Worm (Caenorhabditis elegans) whole organism, early embryonic: Measurements from ENCODE around the gene F13H8.12.

ENCODE experiments used
- B0310.2 ChIP-seq: sonication (generic microtip); optimal IDR thresholded peaks from 2 replicates; lab custom pipeline; 2016; ENCODE audit warnings: mild to moderate bottlenecking, missing genetic modification characterization, missing compliant biosample characterization
- F13C5.2 ChIP-seq: sonication (generic microtip); optimal IDR thresholded peaks from 2 replicates; lab custom pipeline; 2017; ENCODE audit warnings: mild to moderate bottlenecking, missing genetic modification characterization, inconsistent platforms, missing compliant biosample characterization
- aly-1 ChIP-seq: sonication (generic microtip); optimal IDR thresholded peaks from 2 replicates; lab custom pipeline; 2016; ENCODE audit warnings: missing genetic modification characterization, missing compliant biosample characterization
- ama-1 ChIP-seq: fragments of 150-350 bp; optimal IDR thresholded peaks from 2 replicates; lab custom pipeline; 2014
- ceh-13 ChIP-seq: fragments of 200-800 bp; sonication (Bioruptor generic); optimal IDR thresholded peaks from 2 replicates; lab custom pipeline; 2018; ENCODE audit warnings: mild to moderate bottlenecking, missing genetic modification characterization, missing compliant biosample characterization
- ceh-36 ChIP-seq: sonication (generic microtip); optimal IDR thresholded peaks from 2 replicates; lab custom pipeline; 2016; ENCODE audit warnings: missing genetic modification characterization, inconsistent platforms, missing compliant biosample characterization
- ets-7 ChIP-seq: sonication (generic microtip); optimal IDR thresholded peaks from 2 replicates; lab custom pipeline; 2016; ENCODE audit warnings: missing genotype, missing genetic modification characterization, missing compliant biosample characterization
- flt-1 ChIP-seq: fragments of 200-800 bp; sonication (Bioruptor generic); IDR thresholded peaks from 2 replicates; pipeline ENCODE4 v1.3.6; 2022; ENCODE audit warnings: missing genetic modification characterization, missing compliant biosample characterization
- hmbx-1 ChIP-seq: sonication (generic microtip); optimal IDR thresholded peaks from 2 replicates; lab custom pipeline; 2016; ENCODE audit warnings: mild to moderate bottlenecking, missing genetic modification characterization, missing compliant biosample characterization
- hmg-4 ChIP-seq: fragments of 200-800 bp; sonication (Bioruptor generic); optimal IDR thresholded peaks from 2 replicates; lab custom pipeline; 2018; ENCODE audit warnings: mild to moderate bottlenecking, missing genetic modification characterization, missing compliant biosample characterization
- hnd-1 ChIP-seq: sonication (generic microtip); optimal IDR thresholded peaks from 2 replicates; lab custom pipeline; 2016; ENCODE audit warnings: missing genetic modification characterization, missing compliant biosample characterization
- pes-1 ChIP-seq: fragments of 200-800 bp; sonication (Bioruptor generic); IDR thresholded peaks from 2 replicates; pipeline ENCODE4 v1.3.6; 2022; ENCODE audit warnings: missing genetic modification reagents, missing genetic modification characterization, missing compliant biosample characterization
- scrt-1 ChIP-seq: fragments of 200-800 bp; sonication (Bioruptor generic); IDR thresholded peaks from 2 replicates; pipeline ENCODE4 v1.3.6; 2022; ENCODE audit warnings: missing genetic modification characterization, missing compliant biosample characterization
- sea-1 ChIP-seq: fragments of 200-800 bp; sonication (Bioruptor generic); conservative IDR thresholded peaks from 2 replicates; pipeline ENCODE4 v1.3.6; 2022; ENCODE audit warnings: missing genetic modification characterization, missing compliant biosample characterization
- tbx-11 ChIP-seq: fragments of 200-800 bp; sonication (Bioruptor generic); IDR thresholded peaks from 2 replicates; pipeline ENCODE4 v1.3.6; 2022; ENCODE audit warnings: missing genetic modification characterization, missing compliant biosample characterization
- tbx-37 ChIP-seq: fragments of 200-800 bp; sonication (Bioruptor generic); conservative IDR thresholded peaks from 2 replicates; pipeline ENCODE4 v1.3.6; 2022; ENCODE audit warnings: missing genetic modification reagents, missing genetic modification characterization, missing compliant biosample characterization
- tra-4 ChIP-seq: sonication (generic microtip); optimal IDR thresholded peaks from 2 replicates; lab custom pipeline; 2017; ENCODE audit warnings: missing genetic modification characterization, missing compliant biosample characterization

The F13H8.12 gene

ce11 chrII:6235432-6236092 lies 26.8 kb upstream of the F13H8.12 start, which contains the start of gene T24H7.9:
T24H7.9 (minus strand) TSS chrII:6235505.
- TF ChIP-seq scrt-1 = no peak
- no peak for TF ChIP-seq tbx-37
- no peak for TF ChIP-seq pes-1
- no peak for TF ChIP-seq ets-7 (tag; lab: Kevin White, UChicago)

- TF ChIP-seq hmg-4 (GFP tag; lab: Kevin White, UChicago) (no peak), sea-1 (no peak), aly-1 (tag; lab: Kevin White, UChicago) (no peak), pes-1 (no peak), tra-4 (tag; lab: Kevin White, UChicago) (no peak), tbx-37 (no peak), ceh-36 (tag; lab: Kevin White, UChicago) (no peak)
Observed at ce11 chrII:6236093-6236945, 26.0 kb upstream of the F13H8.12 start.

- TF ChIP-seq F13C5.2 (tag; lab: Kevin White, UChicago) (no peak), flt-1 (GFP tag; lab: Robert Waterston, UW) (no peak), ceh-13 (no peak), pes-1 (no peak), tra-4 (tag; lab: Kevin White, UChicago) (no peak), ets-7 (tag; lab: Kevin White, UChicago) (no peak), ama-1 (no peak), hmbx-1 (tag; lab: Kevin White, UChicago) (no peak), aly-1 (tag; lab: Kevin White, UChicago) (no peak), B0310.2 (tag; lab: Kevin White, UChicago) (no peak), tbx-11 (GFP tag; lab: Robert Waterston, UW) (no peak), hmg-4 (GFP tag; lab: Kevin White, UChicago) (no peak), tbx-37 (no peak), ceh-36 (tag; lab: Kevin White, UChicago) (no peak), hnd-1 (no peak), sea-1 (no peak), scrt-1 (no peak)
Observed at ce11 chrII:6241758-6242157, 20.6 kb upstream of the F13H8.12 start, which contains the start of gene T24H7.8. T24H7.8 (plus strand) TSS chrII:6242058.

- TF ChIP-seq tra-4 (tag; lab: Kevin White, UChicago) = no peak
- TF ChIP-seq hmg-4 (GFP tag; lab: Kevin White, UChicago) = no peak
- no peak for TF ChIP-seq tbx-37
- no peak for TF ChIP-seq hnd-1
- no peak for TF ChIP-seq sea-1
- TF ChIP-seq ceh-13 = no peak
- TF ChIP-seq B0310.2 (tag; lab: Kevin White, UChicago) = no peak
- TF ChIP-seq ama-1 = no peak
- no peak for TF ChIP-seq tbx-11 (GFP tag; lab: Robert Waterston, UW)
Observed at ce11 chrII:6244171-6244570, 18.2 kb upstream of the F13H8.12 start, which contains the start of gene tat-4. tat-4 (minus strand) TSS chrII:6244287.

ce11 chrII:6245199-6245702 lies 17.1 kb upstream of the F13H8.12 start, which contains the start of gene blos-4:
blos-4 (plus strand) TSS chrII:6245249.
- TF ChIP-seq scrt-1 (no peak), pes-1 (no peak), tra-4 (tag; lab: Kevin White, UChicago) (no peak), tbx-37 (no peak), flt-1 (GFP tag; lab: Robert Waterston, UW) (no peak)

ce11 chrII:6246054-6246453 lies 16.3 kb upstream of the F13H8.12 start, which contains the start of gene lelo-1:
lelo-1 (plus strand) TSS chrII:6246354.
- TF ChIP-seq tra-4 (tag; lab: Kevin White, UChicago) (no peak), hmbx-1 (tag; lab: Kevin White, UChicago) (no peak), hnd-1 (no peak), F13C5.2 (tag; lab: Kevin White, UChicago) (no peak), tbx-11 (GFP tag; lab: Robert Waterston, UW) (no peak), ceh-13 (no peak), scrt-1 (no peak), ama-1 (no peak)

ce11 chrII:6247011-6247410 lies 15.3 kb upstream of the F13H8.12 start, which contains the start of gene T24H7.2:
T24H7.2 (plus strand) TSS chrII:6247311.
- TF ChIP-seq ceh-36 (tag; lab: Kevin White, UChicago) (no peak), hmbx-1 (tag; lab: Kevin White, UChicago) (no peak), hmg-4 (GFP tag; lab: Kevin White, UChicago) (no peak), ceh-13 (no peak), tra-4 (tag; lab: Kevin White, UChicago) (no peak), ama-1 (no peak), sea-1 (no peak), hnd-1 (no peak), aly-1 (tag; lab: Kevin White, UChicago) (no peak), B0310.2 (tag; lab: Kevin White, UChicago) (no peak), pes-1 (no peak), scrt-1 (no peak)

ce11 chrII:6248029-6248428 lies 14.3 kb upstream of the F13H8.12 start:
- TF ChIP-seq aly-1 (tag; lab: Kevin White, UChicago) (no peak), ets-7 (tag; lab: Kevin White, UChicago) (no peak), hmg-4 (GFP tag; lab: Kevin White, UChicago) (no peak), ama-1 (no peak)
